Fruit fly (Drosophila melanogaster): ENCODE results near the gene CG12680.

Gene CG12680

DNA sequence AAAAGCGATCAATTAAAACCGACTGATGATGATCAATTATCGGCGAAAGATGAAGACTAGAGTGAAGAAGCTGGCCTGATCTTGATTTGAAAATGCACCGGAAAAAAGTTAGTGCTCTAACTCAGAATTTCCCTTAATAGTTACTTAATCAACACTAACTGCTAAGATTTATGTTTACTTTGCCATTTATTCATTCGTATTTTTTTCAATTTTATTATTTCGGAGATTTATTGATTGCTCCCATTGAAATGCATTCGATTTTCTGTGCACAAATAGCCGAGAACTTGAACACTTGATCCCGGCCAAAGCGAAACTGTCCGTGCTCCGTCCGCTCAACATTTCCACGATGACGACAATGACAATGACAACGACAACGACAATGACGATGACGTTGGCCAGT lies 12.9 kb downstream of the CG12680 start:
- TF ChIP-seq tj (GFP tag; optimal IDR thresholded peaks at IDR 0.05) (no peak), cnc (optimal IDR thresholded peaks at IDR 0.05) (no peak)

DNA sequence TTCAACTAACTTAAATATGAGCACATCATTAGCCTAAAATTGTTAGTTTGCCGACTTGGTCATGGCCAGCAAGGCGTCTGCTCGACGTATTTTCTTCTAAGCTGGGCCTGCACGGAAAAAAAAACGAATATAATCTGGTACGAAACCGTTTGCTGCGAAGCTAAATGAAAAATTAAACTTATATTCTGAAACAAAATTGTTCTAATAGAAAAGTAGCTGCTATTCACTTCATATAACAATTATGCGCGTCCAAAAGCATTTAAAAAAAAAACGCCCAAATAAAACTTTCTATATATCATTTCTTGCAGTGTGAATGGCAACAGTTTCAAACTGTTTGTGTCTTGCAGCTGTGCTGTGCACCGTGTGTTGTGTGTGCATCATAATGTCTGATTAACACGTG lies 15.8 kb downstream of the CG12680 start:
- no peak for TF ChIP-seq ovo (GFP tag; optimal IDR thresholded peaks at IDR 0.05)
- TF ChIP-seq CG1620 (GFP tag; optimal IDR thresholded peaks at IDR 0.05) = no peak
- no peak for TF ChIP-seq Mnt (GFP tag; optimal IDR thresholded peaks at IDR 0.05)
- TF ChIP-seq cic (GFP tag; optimal IDR thresholded peaks at IDR 0.05) = no peak
- TF ChIP-seq CG7045 (GFP tag; optimal IDR thresholded peaks at IDR 0.05) = no peak
- TF ChIP-seq pad (GFP tag; optimal IDR thresholded peaks at IDR 0.05) = no peak
- no peak for TF ChIP-seq CG11617 (GFP tag; optimal IDR thresholded peaks at IDR 0.05)
- TF ChIP-seq CG5204 (GFP tag; optimal IDR thresholded peaks at IDR 0.05) = no peak
- TF ChIP-seq CG7101 (tag; optimal IDR thresholded peaks at IDR 0.05) = no peak
- no peak for TF ChIP-seq Crg-1 (GFP tag; optimal IDR thresholded peaks at IDR 0.05)

DNA sequence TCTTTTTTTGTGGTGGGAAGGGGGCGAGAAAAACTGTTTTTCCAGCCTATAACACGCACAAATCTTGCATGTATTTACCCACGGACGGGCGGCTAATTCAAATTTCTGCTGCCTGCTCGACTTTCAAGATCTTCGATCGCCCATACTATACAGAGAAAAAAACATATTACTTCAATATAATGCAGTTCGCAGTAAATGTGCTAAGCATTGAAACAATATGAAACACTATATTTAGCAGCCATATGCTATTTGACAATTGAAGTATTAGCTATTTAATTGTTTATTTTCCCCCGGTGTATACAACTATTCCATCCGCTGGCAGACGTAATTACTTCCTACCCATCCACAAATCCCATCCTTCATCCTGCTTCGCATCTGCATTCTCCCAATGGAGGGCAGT lies 17.4 kb downstream of the CG12680 start:
- TF ChIP-seq bab1 (GFP tag; optimal IDR thresholded peaks at IDR 0.05) (no peak), ovo (GFP tag; optimal IDR thresholded peaks at IDR 0.05) (no peak), CG33017 (tag; optimal IDR thresholded peaks at IDR 0.05) (no peak), tj (GFP tag; optimal IDR thresholded peaks at IDR 0.05) (no peak), CG5204 (GFP tag; optimal IDR thresholded peaks at IDR 0.05) (no peak), Hr96 (GFP tag; optimal IDR thresholded peaks at IDR 0.05) (no peak), CG1620 (GFP tag; optimal IDR thresholded peaks at IDR 0.05) (no peak), CG7045 (GFP tag; optimal IDR thresholded peaks at IDR 0.05) (no peak), cnc (optimal IDR thresholded peaks at IDR 0.05) (no peak), pad (GFP tag; optimal IDR thresholded peaks at IDR 0.05) (no peak)

DNA sequence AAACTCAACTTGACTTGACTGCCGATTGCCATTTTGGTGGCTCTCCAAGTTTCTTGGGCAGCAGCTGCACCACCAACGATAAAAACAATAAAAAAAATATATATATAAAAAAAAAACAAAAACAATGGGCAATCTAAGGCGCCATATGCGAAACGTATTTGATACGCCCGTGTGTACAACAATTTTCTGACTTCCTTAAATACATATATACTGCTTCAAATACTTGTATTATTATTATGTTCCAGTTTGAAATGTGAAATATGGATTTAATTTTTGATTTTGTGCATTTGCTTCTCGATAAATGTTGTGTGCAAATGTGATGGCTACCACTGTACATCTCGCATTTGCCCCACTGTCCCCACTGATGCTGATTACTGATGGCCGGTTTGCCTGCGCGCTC lies 21.8 kb downstream of the CG12680 start:
- TF ChIP-seq toe (GFP tag; optimal IDR thresholded peaks at IDR 0.05) = no peak
- no peak for TF ChIP-seq CG14711 (tag; optimal IDR thresholded peaks at IDR 0.05)
- no peak for TF ChIP-seq Clk (GFP tag; optimal IDR thresholded peaks at IDR 0.05)
- TF ChIP-seq Crg-1 (GFP tag; optimal IDR thresholded peaks at IDR 0.05) = no peak
- TF ChIP-seq CG1620 (GFP tag; optimal IDR thresholded peaks at IDR 0.05) = no peak
- no peak for TF ChIP-seq cnc (optimal IDR thresholded peaks at IDR 0.05)
- no peak for TF ChIP-seq CG11617 (GFP tag; optimal IDR thresholded peaks at IDR 0.05)
- no peak for TF ChIP-seq tj (GFP tag; optimal IDR thresholded peaks at IDR 0.05)

DNA sequence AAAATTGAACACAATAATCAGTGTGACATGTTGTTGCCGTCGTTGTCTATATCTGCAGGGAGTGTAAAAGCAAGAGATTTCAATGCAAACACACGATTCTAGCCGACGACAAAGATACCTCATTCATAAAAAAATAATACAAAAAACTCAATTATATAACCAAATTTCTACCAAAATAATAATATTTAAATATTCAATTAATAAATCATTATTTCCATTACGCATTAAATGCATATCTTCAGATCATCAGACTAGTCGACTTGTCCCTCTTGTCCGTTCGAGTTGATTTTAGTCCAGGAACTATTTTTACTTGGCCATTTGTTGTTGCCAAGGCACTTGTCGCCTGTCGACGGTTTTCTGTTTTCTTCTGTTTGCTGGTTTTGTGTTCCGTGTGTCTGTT lies 22.8 kb downstream of the CG12680 start:
- TF ChIP-seq Hr96 (GFP tag; optimal IDR thresholded peaks at IDR 0.05) (no peak), CG12768 (GFP tag; optimal IDR thresholded peaks at IDR 0.05) (no peak), tj (GFP tag; optimal IDR thresholded peaks at IDR 0.05) (no peak), CG1620 (GFP tag; optimal IDR thresholded peaks at IDR 0.05) (no peak), CG11617 (GFP tag; optimal IDR thresholded peaks at IDR 0.05) (no peak), cic (GFP tag; optimal IDR thresholded peaks at IDR 0.05) (no peak), CG33017 (tag; optimal IDR thresholded peaks at IDR 0.05) (no peak), Clk (GFP tag; optimal IDR thresholded peaks at IDR 0.05) (no peak), pad (GFP tag; optimal IDR thresholded peaks at IDR 0.05) (no peak), CG7045 (GFP tag; optimal IDR thresholded peaks at IDR 0.05) (no peak)

DNA sequence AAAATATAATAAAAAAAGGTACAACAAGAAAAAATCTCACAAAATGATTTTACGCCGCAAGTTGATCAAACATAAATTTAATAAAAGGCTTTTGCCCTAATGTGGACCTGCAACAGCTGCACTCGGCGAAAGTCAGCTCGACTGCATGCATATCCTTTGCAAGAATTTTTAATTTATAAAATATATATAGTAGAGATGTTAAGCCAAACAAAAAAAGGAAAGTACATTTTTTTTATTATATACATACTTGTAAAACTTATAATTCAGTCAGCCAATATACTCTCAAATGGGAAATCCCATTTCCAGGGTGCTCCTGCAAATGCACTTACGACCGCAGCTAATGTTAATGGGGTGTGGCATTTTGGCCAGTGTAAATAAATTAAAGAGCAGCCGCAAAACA lies 28.0 kb downstream of the CG12680 start:
- no peak for TF ChIP-seq CG11617 (GFP tag; optimal IDR thresholded peaks at IDR 0.05)
- TF ChIP-seq Mnt (GFP tag; optimal IDR thresholded peaks at IDR 0.05) = no peak
- TF ChIP-seq Hr96 (GFP tag; optimal IDR thresholded peaks at IDR 0.05) = no peak
- TF ChIP-seq Clk (GFP tag; optimal IDR thresholded peaks at IDR 0.05) = no peak
- no peak for TF ChIP-seq CG1620 (GFP tag; optimal IDR thresholded peaks at IDR 0.05)
- TF ChIP-seq CG5204 (GFP tag; optimal IDR thresholded peaks at IDR 0.05) = no peak
- no peak for TF ChIP-seq toe (GFP tag; optimal IDR thresholded peaks at IDR 0.05)
- no peak for TF ChIP-seq CG7101 (tag; optimal IDR thresholded peaks at IDR 0.05)
- TF ChIP-seq tj (GFP tag; optimal IDR thresholded peaks at IDR 0.05) = no peak
- TF ChIP-seq CG14711 (tag; optimal IDR thresholded peaks at IDR 0.05) = no peak
- no peak for TF ChIP-seq Crg-1 (GFP tag; optimal IDR thresholded peaks at IDR 0.05)
- TF ChIP-seq bab1 (GFP tag; optimal IDR thresholded peaks at IDR 0.05) = no peak
- TF ChIP-seq ovo (GFP tag; optimal IDR thresholded peaks at IDR 0.05) = no peak
- TF ChIP-seq CG7045 (GFP tag; optimal IDR thresholded peaks at IDR 0.05) = no peak

DNA sequence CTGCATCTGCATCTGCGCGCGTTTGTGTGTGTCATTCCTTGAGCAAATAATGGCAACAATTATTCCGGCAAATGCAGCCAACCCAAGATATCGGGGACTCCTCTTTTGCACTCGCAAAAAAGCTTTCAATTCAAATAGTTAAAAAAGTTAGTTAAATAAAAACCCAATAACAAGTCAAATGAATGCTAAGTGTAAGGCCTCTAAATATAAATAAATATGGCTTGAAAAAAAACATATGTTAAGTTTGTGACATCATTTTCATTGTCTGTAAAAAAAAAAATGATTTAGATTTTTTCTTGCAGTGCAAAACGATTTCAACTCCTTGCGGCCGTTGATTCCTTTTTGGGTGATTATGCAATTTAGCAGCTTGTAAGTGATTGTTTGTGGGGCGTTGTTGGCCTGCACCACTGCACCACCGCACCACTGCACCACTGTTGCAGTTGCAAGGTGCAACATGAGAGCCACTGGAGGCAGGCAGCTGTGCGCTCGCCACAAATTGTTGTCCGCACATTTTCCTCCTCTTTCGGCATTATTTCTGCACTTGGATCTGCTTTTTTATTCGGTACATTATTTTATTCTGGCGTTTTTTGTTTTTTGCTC lies 28.9 kb downstream of the CG12680 start:
- no peak for TF ChIP-seq CG12768 (GFP tag; optimal IDR thresholded peaks at IDR 0.05)

DNA sequence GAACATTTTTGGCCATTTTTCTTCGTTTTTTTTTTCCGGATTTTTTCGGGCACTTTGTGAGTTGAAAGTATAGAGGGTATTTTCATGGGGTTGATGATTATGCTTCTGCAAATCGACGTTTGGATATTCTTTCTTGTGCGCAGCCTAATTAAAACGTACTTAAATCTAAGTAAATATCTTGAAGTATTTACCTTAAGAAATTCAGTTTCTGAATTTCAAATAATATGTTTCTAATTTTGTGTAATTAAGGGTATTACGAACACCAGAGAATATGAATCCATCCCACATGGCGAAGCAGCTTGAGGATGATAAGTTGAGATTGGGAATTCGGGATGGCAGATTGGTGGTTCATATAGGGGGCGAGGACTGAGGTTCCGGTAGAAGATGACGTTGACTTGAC lies 29.4 kb downstream of the CG12680 start:
- TF ChIP-seq CG12768 (GFP tag; optimal IDR thresholded peaks at IDR 0.05) (no peak), tj (GFP tag; optimal IDR thresholded peaks at IDR 0.05) (no peak), pad (GFP tag; optimal IDR thresholded peaks at IDR 0.05) (no peak), CG1620 (GFP tag; optimal IDR thresholded peaks at IDR 0.05) (no peak), Mnt (GFP tag; optimal IDR thresholded peaks at IDR 0.05) (no peak), ovo (GFP tag; optimal IDR thresholded peaks at IDR 0.05) (no peak), cic (GFP tag; optimal IDR thresholded peaks at IDR 0.05) (no peak), CG11617 (GFP tag; optimal IDR thresholded peaks at IDR 0.05) (no peak)
